Worm (Caenorhabditis elegans): ENCODE measurements around the gene K02E11.5.

The K02E11.5 gene

ce11 chrV:14248654-14249053 is 3.5 kb upstream of the K02E11.5 start, which contains the start of gene K02E11.6:
K02E11.6 (plus strand) TSS chrV:14248802.
- TF ChIP-seq rec-8 (tag; optimal IDR thresholded peaks at IDR 0.05) (no peak), lin-54 (GFP tag; optimal IDR thresholded peaks at IDR 0.05) (no peak), egl-44 (GFP tag; IDR thresholded peaks at IDR 0.05) (no peak), ceh-58 (GFP tag; IDR thresholded peaks at IDR 0.05) (no peak), attf-5 (GFP tag; optimal IDR thresholded peaks at IDR 0.05) (no peak), snpc-1.1 (tag; optimal IDR thresholded peaks at IDR 0.05; ENCODE audit: insufficient read depth) (no peak), ZK185.1 (tag; optimal IDR thresholded peaks at IDR 0.05; ENCODE audit: poor library complexity, severe bottlenecking) (no peak), Y56A3A.18 (GFP tag; IDR thresholded peaks at IDR 0.05) (no peak), F33H1.4 (GFP tag; IDR thresholded peaks at IDR 0.05) (no peak), nfya-1 (tag; optimal IDR thresholded peaks at IDR 0.05; ENCODE audit: borderline replicate concordance, insufficient read depth) (no peak), B0019.2 (GFP tag; conservative IDR thresholded peaks at IDR 0.05) (no peak)

ce11 chrV:14254221-14254620 is 2.1 kb downstream of the K02E11.5 start, which contains the start of gene K02E11.7:
K02E11.7 (minus strand) TSS chrV:14254321.
- TF ChIP-seq attf-5 (GFP tag; optimal IDR thresholded peaks at IDR 0.05) (no peak), B0336.3 (GFP tag; IDR thresholded peaks at IDR 0.05) (no peak), athp-1 (tag; optimal IDR thresholded peaks at IDR 0.05) (no peak), F39B2.1 (GFP tag; IDR thresholded peaks at IDR 0.05) (no peak), let-526 (GFP tag; IDR thresholded peaks at IDR 0.05) (no peak), ztf-3 (GFP tag; optimal IDR thresholded peaks at IDR 0.05) (no peak), F57A8.1 (GFP tag; optimal IDR thresholded peaks at IDR 0.05) (no peak), F52B5.7 (tag; optimal IDR thresholded peaks at IDR 0.05) (no peak), gei-17 (GFP tag; optimal IDR thresholded peaks at IDR 0.05) (no peak), ztf-26 (tag; optimal IDR thresholded peaks at IDR 0.05) (no peak), Y56A3A.18 (GFP tag; IDR thresholded peaks at IDR 0.05) (no peak), Y79H2A.3 (GFP tag; conservative IDR thresholded peaks at IDR 0.05) (no peak), aptf-3 (GFP tag; IDR thresholded peaks at IDR 0.05) (no peak), nfya-1 (tag; optimal IDR thresholded peaks at IDR 0.05; ENCODE audit: borderline replicate concordance, insufficient read depth) (no peak)

ce11 chrV:14256813-14257212 is 4.7 kb downstream of the K02E11.5 start, which contains the start of gene sre-8:
sre-8 (plus strand) TSS chrV:14257113.
- TF ChIP-seq madf-3 (GFP tag; IDR thresholded peaks at IDR 0.05) (no peak), athp-1 (tag; optimal IDR thresholded peaks at IDR 0.05) (no peak), K12H6.12 (tag; optimal IDR thresholded peaks at IDR 0.05) (no peak), lag-1 (GFP tag; IDR thresholded peaks at IDR 0.05) (no peak), aptf-2 (GFP tag; conservative IDR thresholded peaks at IDR 0.05) (no peak), him-1 (tag; optimal IDR thresholded peaks at IDR 0.05) (no peak), hmg-20 (GFP tag; IDR thresholded peaks at IDR 0.05) (no peak), xnd-1 (tag; optimal IDR thresholded peaks at IDR 0.05) (no peak), hmg-1.2 (GFP tag; IDR thresholded peaks at IDR 0.05) (no peak)

- TF ChIP-seq Y67H2A.10 (GFP tag; conservative IDR thresholded peaks at IDR 0.05) (no peak), ztf-28 (GFP tag; IDR thresholded peaks at IDR 0.05) (no peak)
These were observed 8.7 kb downstream of the K02E11.5 start, which contains the start of gene F40G12.2 for ce11 chrV:14260831-14261230. F40G12.2 (minus strand) TSS chrV:14260931.

Measured in whole organism, young adult.